Worm (Caenorhabditis elegans) whole organism, L1 larva: ENCODE results near the gene rnp-3.

Experiments
- ceh-88 ChIP-seq: fragments of 200-800 bp; sonication (Bioruptor generic); IDR thresholded peaks from 2 replicates; pipeline ENCODE4 v1.3.6; 2022; ENCODE audit warnings: missing genetic modification characterization, missing compliant biosample characterization
- ceh-90 ChIP-seq: sonication (generic microtip); optimal IDR thresholded peaks from 2 replicates; lab custom pipeline; 2016; ENCODE audit warnings: missing genetic modification characterization, missing compliant biosample characterization
- fkh-4 ChIP-seq: sonication (generic microtip); optimal IDR thresholded peaks from 2 replicates; lab custom pipeline; 2016; ENCODE audit warnings: missing compliant biosample characterization, missing genetic modification characterization, borderline replicate concordance
- nhr-77 ChIP-seq: fragments of 150-350 bp; optimal IDR thresholded peaks from 2 replicates; lab custom pipeline; 2014; ENCODE audit warnings: missing biosample characterization, missing genetic modification characterization
- sox-4 ChIP-seq: sonication (generic microtip); optimal IDR thresholded peaks from 2 replicates; lab custom pipeline; 2016; ENCODE audit warnings: missing genetic modification characterization, missing compliant biosample characterization
- ztf-11 ChIP-seq, 2 experiments: sonication (generic microtip); optimal IDR thresholded peaks; 2 replicates each; lab custom pipeline; 2016 to 2017; ENCODE audit warnings: missing genetic modification characterization in 2 of 2, missing biosample characterization in 1 of 2, missing compliant biosample characterization in 1 of 2

- TF ChIP-seq ceh-90, result no peak
- TF ChIP-seq fkh-4 (tag; lab: Kevin White, UChicago), result no peak
- no peak for TF ChIP-seq nhr-77 (tag; lab: Kevin White, UChicago)
- TF ChIP-seq sox-4, result no peak
- TF ChIP-seq ztf-11 (tag; optimal IDR thresholded peaks at IDR 0.05; lab: Kevin White, UChicago), result no peak
- no peak for TF ChIP-seq ceh-88
These were observed 36.4 kb upstream of the rnp-3 start, which contains the start of gene F49F1.9 for ce11 chrIV:4137472-4137871.
